Worm (Caenorhabditis elegans) whole organism, L3 larva: ENCODE measurements around the gene xbx-9.
A peak's percentile ranks its signal among the peaks of the same experiment; 100 is the strongest.

Experiments
- R02D3.7 ChIP-seq: fragments of 150-350 bp; optimal IDR thresholded peaks from 2 replicates; lab custom pipeline; 2014; ENCODE audit warnings: missing biosample characterization, missing genetic modification characterization
- ZK546.5 ChIP-seq: sonication (generic microtip); optimal IDR thresholded peaks from 2 replicates; lab custom pipeline; 2017; ENCODE audit warnings: missing biosample characterization, missing genetic modification characterization
- aly-2 ChIP-seq: fragments of 150-350 bp; optimal IDR thresholded peaks from 2 replicates; lab custom pipeline; 2014; ENCODE audit warnings: missing biosample characterization, missing genetic modification characterization
- ama-1 ChIP-seq: fragments of 150-350 bp; optimal IDR thresholded peaks from 2 replicates; lab custom pipeline; 2018
- ceh-16 ChIP-seq: sonication (generic microtip); optimal IDR thresholded peaks from 2 replicates; lab custom pipeline; 2017; ENCODE audit warnings: missing biosample characterization, missing genetic modification characterization
- ceh-28 ChIP-seq: fragments of 150-350 bp; optimal IDR thresholded peaks from 2 replicates; lab custom pipeline; 2014; ENCODE audit warnings: missing biosample characterization, missing genetic modification reagents, missing genetic modification characterization
- ceh-82 ChIP-seq: fragments of 150-350 bp; optimal IDR thresholded peaks from 2 replicates; lab custom pipeline; 2014; ENCODE audit warnings: missing biosample characterization, missing genetic modification characterization
- ceh-9 ChIP-seq: sonication (generic microtip); optimal IDR thresholded peaks from 2 replicates; lab custom pipeline; 2018; ENCODE audit warnings: missing biosample characterization, missing genetic modification characterization
- daf-12 ChIP-seq: fragments of 150-350 bp; optimal IDR thresholded peaks from 2 replicates; lab custom pipeline; 2014; ENCODE audit warnings: missing biosample characterization, missing genetic modification reagents, missing genetic modification characterization
- egl-27 ChIP-seq: sonication (generic microtip); optimal IDR thresholded peaks from 4 replicates; lab custom pipeline; 2017; ENCODE audit warnings: missing biosample characterization, missing genetic modification reagents, missing genetic modification characterization
- egl-5 ChIP-seq: fragments of 150-350 bp; optimal IDR thresholded peaks from 2 replicates; lab custom pipeline; 2017; ENCODE audit warnings: missing biosample characterization, missing genetic modification reagents, missing genetic modification characterization, inconsistent platforms
- elt-1 ChIP-seq: fragments of 150-350 bp; optimal IDR thresholded peaks from 2 replicates; lab custom pipeline; 2014; ENCODE audit warnings: missing biosample characterization, missing genetic modification characterization
- elt-2 ChIP-seq: sonication (generic microtip); optimal IDR thresholded peaks from 2 replicates; lab custom pipeline; 2016; ENCODE audit warnings: missing genetic modification reagents, mild to moderate bottlenecking, missing genetic modification characterization, missing compliant biosample characterization
- elt-3 ChIP-seq, 3 experiments: fragments of 150-350 bp in 1 of 3; sonication (generic microtip) in 2 of 3; optimal IDR thresholded peaks; 2 replicates in 2 of 3; 4 replicates in 1 of 3; lab custom pipeline; 2014 to 2017; ENCODE audit warnings: missing biosample characterization in 3 of 3, missing genetic modification characterization in 3 of 3
- eor-1 ChIP-seq, 2 experiments: fragments of 150-350 bp; optimal IDR thresholded peaks; 2 replicates each; lab custom pipeline; 2014 to 2018; ENCODE audit warnings: missing biosample characterization in 2 of 2, missing genetic modification characterization in 2 of 2
- fkh-10 ChIP-seq: sonication (generic microtip); optimal IDR thresholded peaks from 2 replicates; lab custom pipeline; 2017; ENCODE audit warnings: missing biosample characterization, missing genetic modification reagents, missing genetic modification characterization
- fkh-2 ChIP-seq: fragments of 150-350 bp; optimal IDR thresholded peaks from 2 replicates; lab custom pipeline; 2014; ENCODE audit warnings: missing biosample characterization, missing genetic modification reagents, missing genetic modification characterization
- fos-1 ChIP-seq: fragments of 150-350 bp; optimal IDR thresholded peaks from 2 replicates; lab custom pipeline; 2014; ENCODE audit warnings: missing biosample characterization, missing genetic modification characterization
- hmg-11 ChIP-seq: sonication (generic microtip); optimal IDR thresholded peaks from 2 replicates; lab custom pipeline; 2016; ENCODE audit warnings: missing genetic modification characterization, missing compliant biosample characterization
- jun-1 ChIP-seq: fragments of 150-350 bp; optimal IDR thresholded peaks from 2 replicates; lab custom pipeline; 2014; ENCODE audit warnings: missing biosample characterization, missing genetic modification reagents, missing genetic modification characterization
- lin-15B ChIP-seq: fragments of 150-350 bp; optimal IDR thresholded peaks from 2 replicates; lab custom pipeline; 2014; ENCODE audit warnings: missing biosample characterization, missing genetic modification characterization
- lin-39 ChIP-seq: fragments of 150-350 bp; optimal IDR thresholded peaks from 2 replicates; lab custom pipeline; 2018; ENCODE audit warnings: missing biosample characterization, missing genetic modification reagents, missing genetic modification characterization
- lsy-12 ChIP-seq: sonication (generic microtip); optimal IDR thresholded peaks from 2 replicates; lab custom pipeline; 2016; ENCODE audit warnings: mild to moderate bottlenecking, missing genetic modification characterization, missing compliant biosample characterization
- mdl-1 ChIP-seq: fragments of 150-350 bp; optimal IDR thresholded peaks from 2 replicates; lab custom pipeline; 2014; ENCODE audit warnings: missing biosample characterization, missing genetic modification characterization
- mml-1 ChIP-seq: fragments of 150-350 bp; sonication (generic microtip); optimal IDR thresholded peaks from 3 replicates; lab custom pipeline; 2014; ENCODE audit warnings: missing biosample characterization, missing genetic modification characterization
- nfya-1 ChIP-seq: sonication (generic microtip); optimal IDR thresholded peaks from 2 replicates; lab custom pipeline; 2017; ENCODE audit warnings: missing genetic modification characterization, mild to moderate bottlenecking, missing compliant biosample characterization, antibody characterized with exemption, moderate library complexity; ENCODE audit not compliant: insufficient read depth
- nhr-11 ChIP-seq: fragments of 150-350 bp; optimal IDR thresholded peaks from 2 replicates; lab custom pipeline; 2014; ENCODE audit warnings: missing biosample characterization, missing genetic modification characterization
- nhr-12 ChIP-seq: fragments of 150-350 bp; optimal IDR thresholded peaks from 2 replicates; lab custom pipeline; 2014; ENCODE audit warnings: missing biosample characterization, missing genetic modification characterization
- nhr-23 ChIP-seq: fragments of 150-350 bp; optimal IDR thresholded peaks from 2 replicates; lab custom pipeline; 2014; ENCODE audit warnings: missing biosample characterization, missing genetic modification reagents, missing genetic modification characterization
- nhr-237 ChIP-seq: fragments of 150-350 bp; optimal IDR thresholded peaks from 2 replicates; lab custom pipeline; 2014; ENCODE audit warnings: missing biosample characterization, missing genetic modification characterization
- nhr-25 ChIP-seq: sonication (generic microtip); optimal IDR thresholded peaks from 2 replicates; lab custom pipeline; 2017; ENCODE audit warnings: missing biosample characterization, missing genetic modification characterization
- nhr-28 ChIP-seq: fragments of 150-350 bp; optimal IDR thresholded peaks from 2 replicates; lab custom pipeline; 2014; ENCODE audit warnings: missing biosample characterization, missing genetic modification characterization
- nhr-43 ChIP-seq: sonication (generic microtip); optimal IDR thresholded peaks from 2 replicates; lab custom pipeline; 2016; ENCODE audit warnings: mild to moderate bottlenecking, missing genetic modification characterization, missing compliant biosample characterization; ENCODE audit not compliant: poor library complexity, severe bottlenecking
- nhr-67 ChIP-seq: fragments of 150-350 bp; optimal IDR thresholded peaks from 2 replicates; lab custom pipeline; 2014; ENCODE audit warnings: missing biosample characterization, missing genetic modification characterization
- nhr-76 ChIP-seq: fragments of 150-350 bp; sonication (generic microtip); optimal IDR thresholded peaks from 5 replicates; lab custom pipeline; 2014; ENCODE audit warnings: missing biosample characterization, missing genetic modification characterization
- nhr-77 ChIP-seq: fragments of 150-350 bp; optimal IDR thresholded peaks from 2 replicates; lab custom pipeline; 2014; ENCODE audit warnings: missing biosample characterization, missing genetic modification characterization
- pha-4 ChIP-seq: fragments of 150-350 bp; optimal IDR thresholded peaks from 2 replicates; lab custom pipeline; 2014; ENCODE audit warnings: missing biosample characterization, missing genetic modification reagents, missing genetic modification characterization
- pqm-1 ChIP-seq: fragments of 150-350 bp; optimal IDR thresholded peaks from 2 replicates; lab custom pipeline; 2017; ENCODE audit warnings: missing biosample characterization, missing genetic modification characterization, inconsistent platforms
- sea-2 ChIP-seq: fragments of 150-350 bp; sonication (generic microtip); optimal IDR thresholded peaks from 4 replicates; lab custom pipeline; 2014; ENCODE audit warnings: missing biosample characterization, missing genetic modification reagents, missing genetic modification characterization
- skn-1 ChIP-seq: fragments of 150-350 bp; optimal IDR thresholded peaks from 2 replicates; lab custom pipeline; 2014; ENCODE audit warnings: missing biosample characterization, missing genetic modification characterization
- snpc-4 ChIP-seq: fragments of 150-350 bp; optimal IDR thresholded peaks from 2 replicates; lab custom pipeline; 2014; ENCODE audit warnings: missing biosample characterization, missing genetic modification characterization
- tbx-2 ChIP-seq: sonication (generic microtip); optimal IDR thresholded peaks from 2 replicates; lab custom pipeline; 2016; ENCODE audit warnings: mild to moderate bottlenecking, missing genetic modification characterization, missing compliant biosample characterization
- unc-39 ChIP-seq: sonication (generic microtip); optimal IDR thresholded peaks from 4 replicates; lab custom pipeline; 2017; ENCODE audit warnings: missing biosample characterization, missing genetic modification characterization
- unc-62 ChIP-seq: fragments of 150-350 bp; sonication (generic microtip); optimal IDR thresholded peaks from 4 replicates; lab custom pipeline; 2014; ENCODE audit warnings: missing biosample characterization, missing genetic modification reagents, missing genetic modification characterization
- zag-1 ChIP-seq: fragments of 150-350 bp; optimal IDR thresholded peaks from 2 replicates; lab custom pipeline; 2014; ENCODE audit warnings: missing biosample characterization, missing genetic modification characterization
- ztf-11 ChIP-seq: fragments of 150-350 bp; optimal IDR thresholded peaks from 2 replicates; lab custom pipeline; 2014; ENCODE audit warnings: missing biosample characterization, missing genetic modification characterization
- ztf-4 ChIP-seq: fragments of 150-350 bp; optimal IDR thresholded peaks from 2 replicates; lab custom pipeline; 2014; ENCODE audit warnings: missing biosample characterization, missing genetic modification characterization

The xbx-9 gene

DNA sequence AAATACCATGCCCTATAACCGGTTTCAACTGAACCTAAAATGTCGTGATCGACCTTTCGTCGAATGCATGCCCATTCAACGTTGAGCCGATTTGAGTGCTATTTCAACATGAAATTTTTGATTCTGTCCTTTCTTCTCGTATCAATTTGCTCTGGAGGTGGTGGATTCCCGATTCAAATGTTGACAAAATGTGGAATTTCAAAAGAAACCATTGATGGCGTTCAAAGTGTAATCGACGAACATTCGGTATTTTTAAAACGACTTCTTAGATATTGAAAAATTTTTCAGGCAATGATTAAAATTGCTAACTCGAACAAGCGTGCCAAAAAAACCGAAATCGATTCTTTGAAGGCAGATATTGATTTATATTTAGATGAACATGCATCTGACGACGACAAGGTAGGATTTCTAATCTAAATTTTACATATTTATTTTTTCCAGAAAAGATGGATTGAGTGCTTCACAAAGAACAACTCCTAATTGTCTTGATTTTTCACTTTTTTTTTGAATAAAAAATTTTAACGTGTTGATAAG is 6.8 kb upstream of the xbx-9 start, which contains the start of gene R11D1.13:
TSS of gene R11D1.13 (plus strand) at position 51 of the 534 bp plus-strand sequence.
- TF ChIP-seq nhr-11 (no peak), mdl-1 (tag; lab: Kevin White, UChicago) (no peak), unc-39 (no peak), unc-62 (GFP tag; lab: Kevin White, UChicago) (no peak), aly-2 (tag; lab: Kevin White, UChicago) (no peak), nhr-237 (tag; lab: Kevin White, UChicago) (no peak), sea-2 (GFP tag; lab: Kevin White, UChicago) (no peak), ceh-28 (tag; lab: Kevin White, UChicago) (no peak), egl-5 (tag; lab: Kevin White, UChicago) (no peak), daf-12 (no peak), elt-2 (no peak), nhr-28 (no peak)

DNA sequence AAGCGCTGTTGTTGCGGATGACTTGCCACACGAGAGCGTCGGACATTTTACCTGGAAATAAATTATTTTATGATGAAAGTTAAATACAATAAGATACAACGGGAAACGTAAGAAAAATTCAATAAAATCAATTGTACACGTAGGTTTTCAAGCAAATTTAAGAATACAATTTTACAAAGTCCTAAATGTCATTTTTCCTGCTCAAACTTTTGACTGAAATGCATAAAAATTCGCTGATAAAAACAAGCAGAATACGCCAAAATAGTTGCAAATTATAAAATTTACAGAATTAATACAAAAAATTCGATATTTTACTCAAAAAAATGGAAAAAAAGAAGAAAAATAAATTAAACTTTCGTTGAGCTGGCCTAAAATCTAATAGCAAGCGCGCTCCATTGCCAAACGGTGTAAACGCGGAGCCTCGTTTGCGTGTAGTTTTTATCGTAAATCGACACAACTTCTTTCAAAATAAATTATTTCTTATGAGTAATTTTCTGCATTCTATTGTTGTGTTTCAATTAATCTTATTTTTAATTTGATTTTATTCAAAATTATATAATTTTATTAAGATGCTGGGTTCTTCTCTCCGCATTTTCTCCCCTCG is 5.8 kb upstream of the xbx-9 start, which contains the start of the genes rpl-28 and mrpl-49:
TSS of gene rpl-28 (minus strand) at position 51 of the 604 bp plus-strand sequence.
TSS of gene mrpl-49 (plus strand) at position 570 of the 604 bp plus-strand sequence.
- TF ChIP-seq nhr-76 (no peak), nhr-77 (tag; lab: Kevin White, UChicago) (no peak), pha-4 (tag; lab: Kevin White, UChicago) (peak; percentile 98), nhr-12 (tag; lab: Kevin White, UChicago) (no peak), snpc-4 (tag; lab: Kevin White, UChicago) (peak; percentile 91), elt-2 (peak; percentile 72), unc-39 (no peak), egl-5 (tag; lab: Kevin White, UChicago) (peak; percentile 95), nhr-237 (tag; lab: Kevin White, UChicago) (no peak), hmg-11 (tag; lab: Kevin White, UChicago) (peak; percentile 40), fkh-10 (GFP tag; lab: Kevin White, UChicago) (peak; percentile 49), unc-62 (GFP tag; lab: Kevin White, UChicago) (no peak), eor-1 (tag; optimal IDR thresholded peaks at IDR 0.05; lab: Kevin White, UChicago) (no peak), nfya-1 (tag; lab: Kevin White, UChicago) (peak; percentile 89), egl-27 (tag; lab: Kevin White, UChicago) (no peak), daf-12 (no peak), nhr-23 (tag; lab: Kevin White, UChicago) (peak; percentile 93), ztf-11 (tag; lab: Kevin White, UChicago) (no peak), elt-1 (tag; lab: Kevin White, UChicago) (no peak), lin-39 (peak; percentile 79), mml-1 (tag; lab: Kevin White, UChicago) (no peak), lsy-12 (tag; lab: Kevin White, UChicago) (peak; percentile 30), R02D3.7 (tag; lab: Kevin White, UChicago) (peak; percentile 95), fos-1 (no peak), pqm-1 (tag; lab: Kevin White, UChicago) (peak; percentile 68), mdl-1 (tag; lab: Kevin White, UChicago) (no peak), nhr-25 (peak; percentile 90), nhr-67 (tag; lab: Kevin White, UChicago) (no peak), fkh-2 (tag; lab: Kevin White, UChicago) (no peak), nhr-28 (no peak), sea-2 (GFP tag; lab: Kevin White, UChicago) (no peak), nhr-43 (tag; lab: Kevin White, UChicago) (peak; percentile 24), ceh-28 (tag; lab: Kevin White, UChicago) (no peak), tbx-2 (tag; lab: Kevin White, UChicago) (peak; percentile 10), elt-3 (tag; optimal IDR thresholded peaks at IDR 0.05; lab: Kevin White, UChicago) (no peak), jun-1 (tag; lab: Kevin White, UChicago) (peak; percentile 38), zag-1 (tag; lab: Kevin White, UChicago) (no peak), aly-2 (tag; lab: Kevin White, UChicago) (no peak), ztf-4 (no peak), ceh-82 (no peak), skn-1 (tag; lab: Kevin White, UChicago) (peak; percentile 42), nhr-11 (peak; percentile 48), ceh-9 (tag; lab: Kevin White, UChicago) (no peak), ZK546.5 (tag; lab: Kevin White, UChicago) (no peak), ceh-16 (tag; lab: Kevin White, UChicago) (no peak), ama-1 (peak; percentile 4), lin-15B (peak; percentile 99)
